Worm (Caenorhabditis elegans) whole organism, young adult: Measurements from ENCODE around the gene his-71.

ENCODE experiments used
- B0035.1 ChIP-seq: sonication (generic microtip); optimal IDR thresholded peaks from 2 replicates; lab custom pipeline; 2016; ENCODE audit warnings: missing genetic modification characterization, mild to moderate bottlenecking, missing compliant biosample characterization, missing genotype, missing genetic modification reagents
- C06A6.2 ChIP-seq: fragments of 200-800 bp; sonication (Bioruptor generic); conservative IDR thresholded peaks from 2 replicates; pipeline ENCODE4 v1.3.6; 2022; ENCODE audit warnings: missing genetic modification characterization, missing compliant biosample characterization
- D2030.7 ChIP-seq: fragments of 200-800 bp; sonication (Bioruptor generic); IDR thresholded peaks from 2 replicates; pipeline ENCODE4 v1.3.6; 2022; ENCODE audit warnings: missing genetic modification reagents, missing genetic modification characterization, missing compliant biosample characterization
- F37B4.10 ChIP-seq: fragments of 200-800 bp; sonication (Bioruptor generic); IDR thresholded peaks from 2 replicates; pipeline ENCODE4 v1.3.6; 2022; ENCODE audit warnings: missing genetic modification characterization, missing compliant biosample characterization
- F49E8.2 ChIP-seq: sonication (generic microtip); optimal IDR thresholded peaks from 3 replicates; lab custom pipeline; 2017; ENCODE audit warnings: missing genetic modification characterization, mild to moderate bottlenecking, missing compliant biosample characterization, antibody characterized with exemption, moderate library complexity; ENCODE audit not compliant: insufficient read depth
- F55B11.4 ChIP-seq: sonication (generic microtip); optimal IDR thresholded peaks from 2 replicates; lab custom pipeline; 2016; ENCODE audit warnings: missing compliant biosample characterization, missing genetic modification characterization, borderline replicate concordance; ENCODE audit not compliant: insufficient read depth
- F57A8.1 ChIP-seq: fragments of 200-800 bp; sonication (Bioruptor generic); optimal IDR thresholded peaks from 2 replicates; lab custom pipeline; 2018; ENCODE audit warnings: mild to moderate bottlenecking, missing genetic modification characterization, moderate library complexity, missing compliant biosample characterization
- K11D2.4 ChIP-seq: fragments of 200-800 bp; sonication (Bioruptor generic); IDR thresholded peaks from 2 replicates; pipeline ENCODE4 v1.3.6; 2022; ENCODE audit warnings: missing genetic modification reagents, missing genetic modification characterization, missing compliant biosample characterization
- T26A5.8 ChIP-seq: sonication (generic microtip); optimal IDR thresholded peaks from 2 replicates; lab custom pipeline; 2016; ENCODE audit warnings: missing genetic modification characterization, missing compliant biosample characterization
- Y53F4B.3 ChIP-seq: fragments of 200-800 bp; sonication (Bioruptor generic); IDR thresholded peaks from 2 replicates; pipeline ENCODE4 v1.3.6; 2022; ENCODE audit warnings: missing genetic modification reagents, missing genetic modification characterization, missing compliant biosample characterization
- Y95B8A.8 ChIP-seq: fragments of 200-800 bp; sonication (Bioruptor generic); IDR thresholded peaks from 2 replicates; pipeline ENCODE4 v1.3.6; 2022; ENCODE audit warnings: missing genetic modification reagents, missing genetic modification characterization, missing compliant biosample characterization
- akir-1 ChIP-seq: fragments of 200-800 bp; sonication (Bioruptor generic); optimal IDR thresholded peaks from 2 replicates; lab custom pipeline; 2018; ENCODE audit warnings: mild to moderate bottlenecking, missing genetic modification characterization, moderate library complexity, missing compliant biosample characterization
- attf-5 ChIP-seq: fragments of 200-800 bp; sonication (Bioruptor generic); optimal IDR thresholded peaks from 2 replicates; lab custom pipeline; 2018; ENCODE audit warnings: mild to moderate bottlenecking, missing genetic modification characterization, missing compliant biosample characterization
- attf-6 ChIP-seq: fragments of 200-800 bp; sonication (Bioruptor generic); IDR thresholded peaks from 2 replicates; pipeline ENCODE4 v1.3.6; 2022; ENCODE audit warnings: missing genetic modification reagents, missing genetic modification characterization, missing compliant biosample characterization
- bed-1 ChIP-seq: fragments of 200-800 bp; sonication (Bioruptor generic); IDR thresholded peaks from 2 replicates; pipeline ENCODE4 v1.3.6; 2022; ENCODE audit warnings: missing genetic modification reagents, missing genetic modification characterization, missing compliant biosample characterization
- ccch-3 ChIP-seq: fragments of 200-800 bp; sonication (Bioruptor generic); optimal IDR thresholded peaks from 2 replicates; lab custom pipeline; 2018; ENCODE audit warnings: mild to moderate bottlenecking, missing genetic modification characterization, missing compliant biosample characterization
- cebp-1 ChIP-seq, 2 experiments: fragments of 200-800 bp in 1 of 2; sonication (Bioruptor generic) in 1 of 2; sonication (generic microtip) in 1 of 2; IDR thresholded peaks in 1 of 2; optimal IDR thresholded peaks in 1 of 2; 2 replicates each; pipeline versions ENCODE4 v1.3.6 to Lab custom; 2017 to 2022; ENCODE audit warnings: missing compliant biosample characterization in 2 of 2, missing genetic modification characterization in 2 of 2, mild to moderate bottlenecking in 1 of 2, missing genetic modification reagents in 1 of 2, moderate library complexity in 1 of 2
- cebp-2 ChIP-seq: fragments of 200-800 bp; sonication (Bioruptor generic); IDR thresholded peaks from 2 replicates; pipeline ENCODE4 v1.3.6; 2022; ENCODE audit warnings: missing genetic modification characterization, missing compliant biosample characterization
- ceh-79 ChIP-seq: sonication (generic microtip); optimal IDR thresholded peaks from 2 replicates; lab custom pipeline; 2017; ENCODE audit warnings: mild to moderate bottlenecking, missing genetic modification characterization, missing compliant biosample characterization
- ceh-91 ChIP-seq: fragments of 200-800 bp; sonication (Bioruptor generic); IDR thresholded peaks from 2 replicates; pipeline ENCODE4 v1.3.6; 2022; ENCODE audit warnings: missing genetic modification reagents, missing genetic modification characterization, missing compliant biosample characterization
- dox-1 ChIP-seq: fragments of 200-800 bp; sonication (Bioruptor generic); IDR thresholded peaks from 2 replicates; pipeline ENCODE4 v1.3.6; 2022; ENCODE audit warnings: missing genetic modification reagents, missing genetic modification characterization, missing compliant biosample characterization
- egl-44 ChIP-seq: fragments of 200-800 bp; sonication (Bioruptor generic); IDR thresholded peaks from 2 replicates; pipeline ENCODE4 v1.3.6; 2022; ENCODE audit warnings: missing genetic modification reagents, missing genetic modification characterization, missing compliant biosample characterization
- egrh-3 ChIP-seq: fragments of 200-800 bp; sonication (Bioruptor generic); IDR thresholded peaks from 2 replicates; pipeline ENCODE4 v1.3.6; 2022; ENCODE audit warnings: missing genetic modification reagents, missing genetic modification characterization, missing compliant biosample characterization
- ekl-4 ChIP-seq: fragments of 200-800 bp; sonication (Bioruptor generic); IDR thresholded peaks from 2 replicates; pipeline ENCODE4 v1.3.6; 2022; ENCODE audit warnings: missing genetic modification reagents, missing genetic modification characterization, missing compliant biosample characterization
- ets-4 ChIP-seq: fragments of 200-800 bp; sonication (Bioruptor generic); optimal IDR thresholded peaks from 2 replicates; lab custom pipeline; 2018; ENCODE audit warnings: mild to moderate bottlenecking, missing genetic modification characterization, missing compliant biosample characterization
- gei-17 ChIP-seq: fragments of 200-800 bp; sonication (Bioruptor generic); optimal IDR thresholded peaks from 2 replicates; lab custom pipeline; 2018; ENCODE audit warnings: mild to moderate bottlenecking, missing genetic modification characterization, missing compliant biosample characterization
- him-1 ChIP-seq: sonication (generic microtip); optimal IDR thresholded peaks from 2 replicates; lab custom pipeline; 2016; ENCODE audit warnings: missing genotype, missing genetic modification reagents, missing genetic modification characterization, missing compliant biosample characterization
- hmg-1.2 ChIP-seq: fragments of 200-800 bp; sonication (Bioruptor generic); IDR thresholded peaks from 2 replicates; pipeline ENCODE4 v1.3.6; 2022; ENCODE audit warnings: missing genetic modification reagents, missing genetic modification characterization, missing compliant biosample characterization
- lin-26 ChIP-seq: fragments of 200-800 bp; sonication (Bioruptor generic); IDR thresholded peaks from 2 replicates; pipeline ENCODE4 v1.3.6; 2022; ENCODE audit warnings: missing genetic modification reagents, missing genetic modification characterization, missing compliant biosample characterization
- lin-40 ChIP-seq: sonication (generic microtip); optimal IDR thresholded peaks from 2 replicates; lab custom pipeline; 2016; ENCODE audit warnings: missing genetic modification characterization, mild to moderate bottlenecking, missing compliant biosample characterization, missing genotype, missing genetic modification reagents
- madf-6 ChIP-seq: fragments of 200-800 bp; sonication (Bioruptor generic); IDR thresholded peaks from 2 replicates; pipeline ENCODE4 v1.3.6; 2022; ENCODE audit warnings: missing genetic modification reagents, missing genetic modification characterization, missing compliant biosample characterization
- mxl-1 ChIP-seq: sonication (generic microtip); optimal IDR thresholded peaks from 2 replicates; lab custom pipeline; 2016; ENCODE audit warnings: missing genetic modification characterization, missing compliant biosample characterization
- pbrm-1 ChIP-seq: fragments of 200-800 bp; sonication (Bioruptor generic); IDR thresholded peaks from 2 replicates; pipeline ENCODE4 v1.3.6; 2022; ENCODE audit warnings: missing genetic modification reagents, missing genetic modification characterization, missing compliant biosample characterization
- pha-4 ChIP-seq: fragments of 150-350 bp; sonication (generic microtip); optimal IDR thresholded peaks from 2 replicates; lab custom pipeline; 2014; ENCODE audit warnings: missing biosample characterization, missing genetic modification reagents, missing genetic modification characterization
- sdz-38 ChIP-seq: sonication (generic microtip); optimal IDR thresholded peaks from 2 replicates; lab custom pipeline; 2016; ENCODE audit warnings: missing genotype, missing genetic modification characterization, missing compliant biosample characterization
- snpc-1.1 ChIP-seq: sonication (generic microtip); optimal IDR thresholded peaks from 2 replicates; lab custom pipeline; 2017; ENCODE audit warnings: missing genetic modification characterization, mild to moderate bottlenecking, missing compliant biosample characterization, antibody characterized with exemption, moderate library complexity, missing genotype, missing genetic modification reagents; ENCODE audit not compliant: insufficient read depth
- snpc-3.4 ChIP-seq: sonication (generic microtip); optimal IDR thresholded peaks from 2 replicates; lab custom pipeline; 2017; ENCODE audit warnings: missing genetic modification characterization, mild to moderate bottlenecking, missing compliant biosample characterization, antibody characterized with exemption, moderate library complexity, missing genotype, missing genetic modification reagents
- somi-1 ChIP-seq: fragments of 200-800 bp; sonication (Bioruptor generic); optimal IDR thresholded peaks from 2 replicates; lab custom pipeline; 2018; ENCODE audit warnings: mild to moderate bottlenecking, missing genetic modification characterization, missing compliant biosample characterization
- tbp1 ChIP-seq: fragments of 200-800 bp; sonication (Bioruptor generic); optimal IDR thresholded peaks from 2 replicates; lab custom pipeline; 2018; ENCODE audit warnings: mild to moderate bottlenecking, missing genetic modification characterization, missing compliant biosample characterization
- xnd-1 ChIP-seq: sonication (generic microtip); optimal IDR thresholded peaks from 2 replicates; lab custom pipeline; 2016; ENCODE audit warnings: missing genotype, missing genetic modification reagents, missing genetic modification characterization, missing compliant biosample characterization
- zfh-2 ChIP-seq: fragments of 200-800 bp; sonication (Bioruptor generic); conservative IDR thresholded peaks from 2 replicates; pipeline ENCODE4 v1.3.6; 2022; ENCODE audit warnings: missing genetic modification reagents, missing genetic modification characterization, missing compliant biosample characterization
- ztf-18 ChIP-seq: sonication (generic microtip); optimal IDR thresholded peaks from 2 replicates; lab custom pipeline; 2016; ENCODE audit warnings: missing genotype, mild to moderate bottlenecking, missing genetic modification characterization, missing compliant biosample characterization
- ztf-22 ChIP-seq: fragments of 200-800 bp; sonication (Bioruptor generic); optimal IDR thresholded peaks from 2 replicates; lab custom pipeline; 2018; ENCODE audit warnings: mild to moderate bottlenecking, missing genetic modification characterization, moderate library complexity, missing compliant biosample characterization
- ztf-28 ChIP-seq: fragments of 200-800 bp; sonication (Bioruptor generic); IDR thresholded peaks from 2 replicates; pipeline ENCODE4 v1.3.6; 2022; ENCODE audit warnings: missing genetic modification reagents, missing genetic modification characterization, missing compliant biosample characterization
- ztf-6 ChIP-seq: fragments of 200-800 bp; sonication (Bioruptor generic); IDR thresholded peaks from 2 replicates; pipeline ENCODE4 v1.3.6; 2022; ENCODE audit warnings: missing genetic modification reagents, missing genetic modification characterization, missing compliant biosample characterization

Gene his-71

ce11 chrX:7956449-7956848 is 25.4 kb downstream of the his-71 start (continued):
- TF ChIP-seq gei-17 (GFP tag; lab: Kevin White, UChicago) (no peak), attf-6 (no peak), Y95B8A.8 (no peak), B0035.1 (tag; lab: Kevin White, UChicago) (no peak), sdz-38 (no peak), lin-40 (tag; lab: Kevin White, UChicago) (no peak), xnd-1 (tag; lab: Kevin White, UChicago) (no peak), ztf-22 (GFP tag; lab: Kevin White, UChicago) (no peak), akir-1 (GFP tag; lab: Kevin White, UChicago) (no peak), C06A6.2 (GFP tag; lab: Robert Waterston, UW) (0 out of 2 replicates have a peak, but pooled peaks have one; percentile 8), bed-1 (GFP tag; lab: Robert Waterston, UW) (no peak), mxl-1 (no peak), ceh-91 (GFP tag; lab: Robert Waterston, UW) (no peak), lin-26 (GFP tag; lab: Robert Waterston, UW) (no peak), F57A8.1 (GFP tag; lab: Kevin White, UChicago) (no peak), snpc-1.1 (no peak), madf-6 (GFP tag; lab: Robert Waterston, UW) (no peak), hmg-1.2 (no peak), ztf-6 (GFP tag; lab: Robert Waterston, UW) (no peak), F49E8.2 (tag; lab: Kevin White, UChicago) (no peak), ztf-18 (tag; lab: Kevin White, UChicago) (no peak), D2030.7 (no peak), pbrm-1 (no peak), cebp-1 (GFP tag; IDR thresholded peaks at IDR 0.05; lab: Robert Waterston, UW) (0 out of 2 replicates have a peak, but pooled peaks have one; percentile 27), cebp-1 (tag; optimal IDR thresholded peaks at IDR 0.05; lab: Kevin White, UChicago) (peak; percentile 49), dox-1 (GFP tag; lab: Robert Waterston, UW) (0 out of 2 replicates have a peak, but pooled peaks have one; percentile 20), attf-5 (GFP tag; lab: Kevin White, UChicago) (no peak), ceh-79 (tag; lab: Kevin White, UChicago) (no peak), egl-44 (GFP tag; lab: Robert Waterston, UW) (no peak), tbp1 (GFP tag; lab: Kevin White, UChicago) (no peak), ccch-3 (no peak), pha-4 (no peak), F37B4.10 (GFP tag; lab: Robert Waterston, UW) (no peak), ets-4 (GFP tag; lab: Kevin White, UChicago) (no peak), cebp-2 (GFP tag; lab: Robert Waterston, UW) (no peak), him-1 (no peak), F55B11.4 (tag; lab: Kevin White, UChicago) (no peak), T26A5.8 (tag; lab: Kevin White, UChicago) (no peak), egrh-3 (GFP tag; lab: Robert Waterston, UW) (no peak), zfh-2 (no peak), ekl-4 (peak; percentile 22; the same call in 1 of the 2 replicates), somi-1 (GFP tag; lab: Kevin White, UChicago) (peak; percentile 5), snpc-3.4 (tag; lab: Kevin White, UChicago) (no peak), K11D2.4 (GFP tag; lab: Robert Waterston, UW) (peak; percentile 25; the same call in 1 of the 2 replicates), ztf-28 (no peak), Y53F4B.3 (GFP tag; lab: Robert Waterston, UW) (no peak)
